Worm (Caenorhabditis elegans) whole organism, L3 larva: ENCODE data around the gene ZK262.8.

ENCODE experiments used
- R02D3.7 ChIP-seq: fragments of 150-350 bp; optimal IDR thresholded peaks from 2 replicates; lab custom pipeline; 2014; ENCODE audit warnings: missing biosample characterization, missing genetic modification characterization
- aly-2 ChIP-seq: fragments of 150-350 bp; optimal IDR thresholded peaks from 2 replicates; lab custom pipeline; 2014; ENCODE audit warnings: missing biosample characterization, missing genetic modification characterization
- ama-1 ChIP-seq: fragments of 150-350 bp; optimal IDR thresholded peaks from 2 replicates; lab custom pipeline; 2018
- lin-39 ChIP-seq: fragments of 150-350 bp; optimal IDR thresholded peaks from 2 replicates; lab custom pipeline; 2018; ENCODE audit warnings: missing biosample characterization, missing genetic modification reagents, missing genetic modification characterization

DNA sequence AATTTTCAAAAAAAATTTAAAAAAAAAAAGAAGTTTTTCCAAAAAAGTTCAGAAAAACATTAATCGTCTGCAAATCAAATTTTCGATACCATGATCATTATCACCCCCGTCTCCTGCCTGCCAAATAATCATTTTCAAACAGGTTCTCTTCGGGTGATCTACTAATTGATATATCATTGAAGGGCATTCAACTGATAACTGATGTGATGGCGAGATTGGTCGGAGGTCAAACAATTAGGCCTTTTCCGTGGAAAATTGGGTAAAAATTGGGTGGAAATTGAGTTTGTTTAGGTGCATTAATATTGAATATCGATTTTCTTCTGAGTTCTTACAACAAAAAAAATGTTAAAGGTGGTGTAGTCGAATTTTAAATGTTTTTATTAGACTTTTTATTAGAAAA lies 49.0 kb downstream of the ZK262.8 start, which contains the start of gene Y51A2D.18:
- TF ChIP-seq lin-39 (tag; lab: Kevin White, UChicago) (no peak), R02D3.7 (tag; lab: Kevin White, UChicago) (no peak), aly-2 (tag; lab: Kevin White, UChicago) (no peak), ama-1 (lab: Kevin White, UChicago) (no peak)
